Worm (Caenorhabditis elegans): Measurements from ENCODE around the gene fbxa-151.

- TF ChIP-seq tbx-11 (GFP tag; IDR thresholded peaks at IDR 0.05): no peak
- TF ChIP-seq flt-1 (GFP tag; IDR thresholded peaks at IDR 0.05): no peak
Measured at ce11 chrIII:1221995-1222394, 44.7 kb downstream of the fbxa-151 start.
